Fruit fly (Drosophila melanogaster) whole organism, embryonic: Measurements from ENCODE around the gene fliI.

Source experiments
- Antp ChIP-seq: fragments of 200-800 bp; sonication (Bioruptor generic); optimal IDR thresholded peaks from 3 replicates; lab custom pipeline; 2016; ENCODE audit warnings: missing biosample characterization, missing genetic modification characterization
- Atf-2 ChIP-seq: fragments of 200-800 bp; sonication (Bioruptor generic); optimal IDR thresholded peaks from 2 replicates; lab custom pipeline; 2016; ENCODE audit warnings: missing biosample characterization, missing genetic modification characterization
- BEAF-32 ChIP-seq: fragments of 200-800 bp; sonication (Bioruptor generic); optimal IDR thresholded peaks from 3 replicates; lab custom pipeline; 2017; ENCODE audit warnings: missing biosample characterization, missing genetic modification characterization, mild to moderate bottlenecking, moderate library complexity, missing genetic modification reagents
- BtbVII ChIP-seq: fragments of 200-800 bp; sonication (Bioruptor generic); optimal IDR thresholded peaks from 3 replicates; lab custom pipeline; 2017; ENCODE audit warnings: missing biosample characterization, mild to moderate bottlenecking, missing genetic modification characterization
- C15 ChIP-seq: fragments of 200-800 bp; sonication (Bioruptor generic); IDR thresholded peaks from 3 replicates; pipeline ENCODE4 v1.3.6; 2022; ENCODE audit warnings: missing biosample characterization, missing genetic modification characterization
- CG11723 ChIP-seq: fragments of 200-800 bp; sonication (Bioruptor generic); optimal IDR thresholded peaks from 2 replicates; lab custom pipeline; 2017; ENCODE audit warnings: missing biosample characterization, mild to moderate bottlenecking, missing genetic modification characterization
- CG12769 ChIP-seq: fragments of 200-800 bp; sonication (Bioruptor generic); optimal IDR thresholded peaks from 2 replicates; lab custom pipeline; 2019; ENCODE audit warnings: missing biosample characterization, mild to moderate bottlenecking, missing genetic modification characterization, moderate library complexity
- CG13287 ChIP-seq: fragments of 200-800 bp; sonication (Bioruptor generic); IDR thresholded peaks from 2 replicates; pipeline ENCODE4 v1.3.6; 2022; ENCODE audit warnings: missing biosample characterization, missing genetic modification characterization; ENCODE audit not compliant: partially characterized antibody
- CG13296 ChIP-seq: fragments of 200-800 bp; sonication (Bioruptor generic); optimal IDR thresholded peaks from 3 replicates; lab custom pipeline; 2018; ENCODE audit warnings: missing biosample characterization, mild to moderate bottlenecking, missing genetic modification characterization
- CG13424 ChIP-seq: fragments of 200-800 bp; sonication (Bioruptor generic); optimal IDR thresholded peaks from 2 replicates; lab custom pipeline; 2019; ENCODE audit warnings: missing biosample characterization, mild to moderate bottlenecking, missing genetic modification characterization, moderate library complexity
- CG15696 ChIP-seq: fragments of 200-800 bp; sonication (Bioruptor generic); optimal IDR thresholded peaks from 2 replicates; lab custom pipeline; 2019; ENCODE audit warnings: missing biosample characterization, mild to moderate bottlenecking, missing genetic modification characterization, moderate library complexity
- CG16863 ChIP-seq: fragments of 200-800 bp; sonication (Bioruptor generic); optimal IDR thresholded peaks from 3 replicates; lab custom pipeline; 2016; ENCODE audit warnings: missing biosample characterization, missing genetic modification characterization
- CG17385 ChIP-seq: fragments of 200-800 bp; sonication (Bioruptor generic); optimal IDR thresholded peaks from 3 replicates; lab custom pipeline; 2018; ENCODE audit warnings: missing biosample characterization, mild to moderate bottlenecking, missing genetic modification characterization
- CG32772 ChIP-seq: fragments of 200-800 bp; sonication (Bioruptor generic); IDR thresholded peaks from 2 replicates; pipeline ENCODE4 v1.3.6; 2022; ENCODE audit warnings: missing biosample characterization, missing genetic modification characterization
- CG34422 ChIP-seq: fragments of 200-800 bp; sonication (Bioruptor generic); IDR thresholded peaks from 3 replicates; pipeline ENCODE4 v1.3.6; 2022; ENCODE audit warnings: missing biosample characterization, missing genetic modification characterization
- CG4360 ChIP-seq: fragments of 200-800 bp; sonication (Bioruptor generic); IDR thresholded peaks from 2 replicates; pipeline ENCODE4 v1.3.6; 2022; ENCODE audit warnings: missing biosample characterization, missing genetic modification characterization
- CG4424 ChIP-seq: fragments of 200-800 bp; sonication (Bioruptor generic); optimal IDR thresholded peaks from 3 replicates; lab custom pipeline; 2016; ENCODE audit warnings: missing biosample characterization, missing genetic modification characterization
- CG6254 ChIP-seq: fragments of 200-800 bp; sonication (Bioruptor generic); optimal IDR thresholded peaks from 3 replicates; lab custom pipeline; 2017; ENCODE audit warnings: mild to moderate bottlenecking, missing biosample characterization, missing genetic modification reagents, missing genetic modification characterization
- CG6854 ChIP-seq: fragments of 200-800 bp; sonication (Bioruptor generic); optimal IDR thresholded peaks from 3 replicates; lab custom pipeline; 2017; ENCODE audit warnings: missing biosample characterization, mild to moderate bottlenecking, missing genetic modification characterization
- CG8478 ChIP-seq: fragments of >200 bp; optimal IDR thresholded peaks from 2 replicates; lab custom pipeline; 2018
- CrebB ChIP-seq: fragments of 200-800 bp; sonication (Bioruptor generic); optimal IDR thresholded peaks from 3 replicates; lab custom pipeline; 2018; ENCODE audit warnings: missing biosample characterization, mild to moderate bottlenecking, missing genetic modification characterization
- Dref ChIP-seq: fragments of 200-800 bp; sonication (Bioruptor generic); IDR thresholded peaks from 2 replicates; pipeline ENCODE4 v1.3.6; 2022; ENCODE audit warnings: missing biosample characterization, missing genetic modification characterization
- Drgx ChIP-seq: fragments of 200-800 bp; sonication (Bioruptor generic); IDR thresholded peaks from 2 replicates; pipeline ENCODE4 v1.3.6; 2022; ENCODE audit warnings: missing biosample characterization, missing genetic modification characterization
- Eip74EF ChIP-seq, 2 experiments: fragments of 200-800 bp in 1 of 2; fragments of >200 bp in 1 of 2; sonication (Bioruptor generic) in 1 of 2; optimal IDR thresholded peaks; 2 replicates each; lab custom pipeline; 2017 to 2019; ENCODE audit warnings: missing biosample characterization in 2 of 2, missing genetic modification characterization in 2 of 2, mild to moderate bottlenecking in 1 of 2, moderate library complexity in 1 of 2
- Ets65A ChIP-seq: fragments of 200-800 bp; sonication (Bioruptor generic); peaks from one replicate; lab custom pipeline; 2016; ENCODE audit warnings: missing biosample characterization, missing genetic modification characterization
- Fer3 ChIP-seq: fragments of 200-800 bp; sonication (Bioruptor generic); optimal IDR thresholded peaks from 2 replicates; lab custom pipeline; 2018; ENCODE audit warnings: missing biosample characterization, mild to moderate bottlenecking, missing genetic modification characterization, moderate library complexity
- HLH4C ChIP-seq: fragments of 200-800 bp; sonication (Bioruptor generic); IDR thresholded peaks from 3 replicates; pipeline ENCODE4 v1.3.6; 2022; ENCODE audit warnings: missing biosample characterization, missing genetic modification characterization; ENCODE audit not compliant: partially characterized antibody
- MBD-R2 ChIP-seq: fragments of 200-800 bp; sonication (Bioruptor generic); IDR thresholded peaks from 2 replicates; pipeline ENCODE4 v1.3.6; 2022; ENCODE audit warnings: missing biosample characterization, missing genetic modification characterization
- MESR4 ChIP-seq: fragments of 200-800 bp; sonication (Bioruptor generic); optimal IDR thresholded peaks from 2 replicates; lab custom pipeline; 2018; ENCODE audit warnings: missing biosample characterization, mild to moderate bottlenecking, missing genetic modification characterization, moderate library complexity
- NFAT ChIP-seq: fragments of 200-800 bp; sonication (Bioruptor generic); IDR thresholded peaks from 2 replicates; pipeline ENCODE4 v1.3.6; 2022; ENCODE audit warnings: missing biosample characterization, missing genetic modification characterization
- Poxn ChIP-seq: fragments of 200-800 bp; sonication (Bioruptor generic); IDR thresholded peaks from 2 replicates; pipeline ENCODE4 v1.3.6; 2022; ENCODE audit warnings: missing biosample characterization, missing genetic modification characterization
- Sry-δ ChIP-seq: fragments of 200-800 bp; sonication (Bioruptor generic); optimal IDR thresholded peaks from 2 replicates; lab custom pipeline; 2016; ENCODE audit warnings: missing biosample characterization, missing genetic modification characterization
- YL-1 ChIP-seq: fragments of 200-800 bp; sonication (Bioruptor generic); optimal IDR thresholded peaks from 3 replicates; lab custom pipeline; 2017; ENCODE audit warnings: missing biosample characterization, mild to moderate bottlenecking, missing genetic modification characterization
- crol ChIP-seq: fragments of 200-800 bp; sonication (Bioruptor generic); IDR thresholded peaks from 2 replicates; pipeline ENCODE4 v1.3.6; 2022; ENCODE audit warnings: missing biosample characterization, missing genetic modification characterization
- danr ChIP-seq: fragments of 200-800 bp; sonication (Bioruptor generic); IDR thresholded peaks from 2 replicates; pipeline ENCODE4 v1.3.6; 2022; ENCODE audit warnings: missing biosample characterization, missing genetic modification characterization
- grn ChIP-seq: fragments of 200-800 bp; sonication (Bioruptor generic); optimal IDR thresholded peaks from 3 replicates; lab custom pipeline; 2017; ENCODE audit warnings: missing biosample characterization, missing genetic modification characterization
- h ChIP-seq: fragments of >200 bp; optimal IDR thresholded peaks from 2 replicates; lab custom pipeline; 2017
- ind ChIP-seq: fragments of 200-800 bp; sonication (Bioruptor generic); optimal IDR thresholded peaks from 3 replicates; lab custom pipeline; 2016; ENCODE audit warnings: missing biosample characterization, missing genetic modification characterization
- knrl ChIP-seq: fragments of 200-800 bp; sonication (Bioruptor generic); IDR thresholded peaks from 3 replicates; pipeline ENCODE4 v1.3.6; 2022; ENCODE audit warnings: missing biosample characterization, missing genetic modification characterization; ENCODE audit not compliant: partially characterized antibody
- luna ChIP-seq: fragments of 200-800 bp; sonication (Bioruptor generic); optimal IDR thresholded peaks from 2 replicates; lab custom pipeline; 2016; ENCODE audit warnings: missing biosample characterization, missing genetic modification characterization
- nau ChIP-seq: fragments of 200-800 bp; sonication (Bioruptor generic); optimal IDR thresholded peaks from 3 replicates; lab custom pipeline; 2017; ENCODE audit warnings: missing biosample characterization, mild to moderate bottlenecking, missing genetic modification characterization, missing genetic modification reagents
- nom ChIP-seq: fragments of 200-800 bp; sonication (Bioruptor generic); optimal IDR thresholded peaks from 2 replicates; lab custom pipeline; 2017; ENCODE audit warnings: missing biosample characterization, missing genetic modification characterization, mild to moderate bottlenecking, moderate library complexity, missing genetic modification reagents
- row ChIP-seq: fragments of 200-800 bp; sonication (Bioruptor generic); IDR thresholded peaks from 3 replicates; pipeline ENCODE4 v1.3.6; 2022; ENCODE audit warnings: missing biosample characterization, missing genetic modification characterization
- sens ChIP-seq: fragments of 200-800 bp; sonication (Bioruptor generic); peaks from one replicate; lab custom pipeline; 2016; ENCODE audit warnings: missing biosample characterization, missing genetic modification characterization
- shn ChIP-seq: fragments of 200-800 bp; sonication (Bioruptor generic); optimal IDR thresholded peaks from 3 replicates; lab custom pipeline; 2016; ENCODE audit warnings: missing biosample characterization, missing genetic modification characterization
- slbo ChIP-seq: fragments of 200-800 bp; sonication (Bioruptor generic); IDR thresholded peaks from 2 replicates; pipeline ENCODE4 v1.3.6; 2022; ENCODE audit warnings: missing biosample characterization, missing genetic modification characterization
- slou ChIP-seq: fragments of 200-800 bp; sonication (Bioruptor generic); optimal IDR thresholded peaks from 3 replicates; lab custom pipeline; 2016; ENCODE audit warnings: missing biosample characterization, missing genetic modification characterization
- sqz ChIP-seq: fragments of 200-800 bp; sonication (Bioruptor generic); optimal IDR thresholded peaks from 3 replicates; lab custom pipeline; 2018; ENCODE audit warnings: missing biosample characterization, mild to moderate bottlenecking, missing genetic modification characterization
- trh ChIP-seq: fragments of 200-800 bp; sonication (Bioruptor generic); optimal IDR thresholded peaks from 2 replicates; lab custom pipeline; 2016; ENCODE audit warnings: missing biosample characterization, missing genetic modification characterization
- unc-4 ChIP-seq: fragments of 200-800 bp; sonication (Bioruptor generic); IDR thresholded peaks from 2 replicates; pipeline ENCODE4 v1.3.6; 2022; ENCODE audit warnings: missing biosample characterization, missing genetic modification characterization; ENCODE audit not compliant: partially characterized antibody
- yki ChIP-seq: fragments of >200 bp; optimal IDR thresholded peaks from 3 replicates; lab custom pipeline; 2018
- zf30C ChIP-seq: fragments of 200-800 bp; sonication (Bioruptor generic); optimal IDR thresholded peaks from 3 replicates; lab custom pipeline; 2018; ENCODE audit warnings: missing biosample characterization, mild to moderate bottlenecking, missing genetic modification characterization

fliI gene

DNA sequence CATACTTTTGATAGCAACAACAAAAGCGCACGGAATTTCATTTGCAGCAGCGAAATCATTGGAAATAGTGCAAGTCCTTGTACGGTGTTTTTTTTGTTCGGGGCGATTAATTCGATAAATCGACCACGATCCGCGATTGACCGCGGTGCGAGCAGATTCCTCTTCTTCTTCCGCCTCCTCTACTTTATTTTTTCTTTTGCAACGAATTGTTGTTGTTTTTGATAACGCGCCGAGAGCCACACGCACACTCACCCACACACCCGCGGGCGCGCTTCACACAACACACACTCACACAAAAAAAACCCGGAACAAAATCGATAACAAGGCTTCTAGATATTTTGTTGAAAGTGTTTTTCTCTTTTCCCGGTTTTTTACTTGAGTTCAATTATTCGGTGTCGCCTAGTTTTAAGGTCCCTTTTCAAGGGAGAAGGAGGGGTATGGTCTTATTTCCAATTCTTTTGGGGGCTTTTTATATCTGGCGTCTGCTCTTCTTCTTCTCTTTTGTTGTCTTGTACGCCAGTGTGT, 16.3 kb upstream of the fliI start (continued):
- TF ChIP-seq CG8478: no peak
- no peak for TF ChIP-seq h (lab: Kevin White, UChicago)
- TF ChIP-seq slou (GFP tag; lab: Kevin White, UChicago): no peak
- TF ChIP-seq CG13296 (GFP tag; lab: Kevin White, UChicago): no peak
- TF ChIP-seq knrl (GFP tag; lab: Robert Waterston, UW): no peak
- no peak for TF ChIP-seq CG11723 (GFP tag; lab: Kevin White, UChicago)
- peak; percentile 82 for TF ChIP-seq CG17385 (GFP tag; lab: Kevin White, UChicago)
- TF ChIP-seq nau (GFP tag; lab: Kevin White, UChicago): no peak
- TF ChIP-seq C15 (GFP tag; lab: Robert Waterston, UW): no peak
- TF ChIP-seq danr: no peak
- no peak for TF ChIP-seq grn (GFP tag; lab: Kevin White, UChicago)
- TF ChIP-seq BEAF-32 (GFP tag; lab: Kevin White, UChicago): no peak
- TF ChIP-seq yki: no peak
- TF ChIP-seq CG12769: no peak
- TF ChIP-seq crol: 0 out of 2 replicates have a peak, but pooled peaks have one; percentile 12
- peak; percentile 4 for TF ChIP-seq nom (GFP tag; lab: Kevin White, UChicago)
- no peak for TF ChIP-seq CG13287 (GFP tag; lab: Robert Waterston, UW)
- peak; percentile 21 for TF ChIP-seq sqz (GFP tag; lab: Kevin White, UChicago)
- TF ChIP-seq slbo (GFP tag; lab: Robert Waterston, UW): no peak
- TF ChIP-seq CG15696 (tag; lab: Kevin White, UChicago): no peak
- TF ChIP-seq Ets65A (GFP tag; lab: Kevin White, UChicago): no peak
- TF ChIP-seq CG4424: no peak
- no peak for TF ChIP-seq NFAT
- no peak for TF ChIP-seq Fer3 (tag; lab: Kevin White, UChicago)
- peak; percentile 45 for TF ChIP-seq Dref (GFP tag; lab: Robert Waterston, UW)
- no peak for TF ChIP-seq luna (GFP tag; lab: Kevin White, UChicago)
- no peak for TF ChIP-seq zf30C (GFP tag; lab: Kevin White, UChicago)
- no peak for TF ChIP-seq Poxn
- peak; percentile 79 for TF ChIP-seq CG4360 (GFP tag; lab: Robert Waterston, UW)
- TF ChIP-seq trh (GFP tag; lab: Kevin White, UChicago): no peak
- no peak for TF ChIP-seq BtbVII (GFP tag; lab: Kevin White, UChicago)
- no peak for TF ChIP-seq CG34422 (GFP tag; lab: Robert Waterston, UW)
- TF ChIP-seq YL-1 (GFP tag; lab: Kevin White, UChicago): no peak
- no peak for TF ChIP-seq unc-4 (GFP tag; lab: Robert Waterston, UW)
- no peak for TF ChIP-seq CG6854 (GFP tag; lab: Kevin White, UChicago)

DNA sequence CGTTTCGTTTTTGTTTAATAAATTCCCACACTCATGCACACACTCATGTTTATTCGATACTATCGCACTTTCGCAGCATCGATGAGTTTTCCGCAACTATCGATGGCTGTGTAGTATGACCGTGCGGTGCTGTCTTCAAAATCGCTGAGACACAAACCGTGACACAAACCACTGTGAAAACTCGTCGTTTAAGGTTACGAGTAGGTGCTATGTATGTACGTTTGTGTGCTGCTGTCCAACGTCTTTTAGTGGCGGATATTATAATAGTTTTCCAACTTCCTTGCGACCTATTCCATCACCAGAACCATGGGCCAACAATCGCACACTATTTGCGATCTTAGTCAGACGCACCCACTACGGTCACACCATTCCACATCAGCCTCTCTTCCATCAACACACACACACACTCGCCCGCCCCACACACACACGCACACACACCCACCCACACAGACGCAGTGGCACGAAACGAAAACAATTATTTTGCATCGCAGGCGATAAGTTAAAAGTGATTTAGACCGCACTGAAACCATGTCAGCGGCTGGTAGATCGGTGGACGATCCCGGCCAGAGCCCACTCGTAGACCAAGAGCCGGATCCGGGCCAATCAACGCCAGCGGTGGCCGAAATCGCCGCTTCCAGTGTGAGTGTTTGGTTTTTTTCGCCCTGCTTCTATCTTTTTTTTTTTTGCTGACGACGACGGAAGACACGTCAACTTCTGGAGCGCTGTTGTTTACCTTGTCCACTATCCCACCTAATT, 15.4 kb upstream of the fliI start, which contains the start of the genes Dd and CG1486:
TSS of gene Dd (minus strand) at position 77 of the 756 bp plus-strand sequence.
TSS of gene CG1486 (plus strand) at position 114 of the 756 bp plus-strand sequence.
- TF ChIP-seq CG16863 (peak; percentile 49), MESR4 (GFP tag; lab: Kevin White, UChicago) (peak; percentile 71), Drgx (no peak), ind (GFP tag; lab: Kevin White, UChicago) (no peak), Antp (GFP tag; lab: Kevin White, UChicago) (peak; percentile 6), Sry-δ (GFP tag; lab: Kevin White, UChicago) (peak; percentile 90), Atf-2 (GFP tag; lab: Kevin White, UChicago) (peak; percentile 3), CrebB (no peak), HLH4C (peak; percentile 90), sens (GFP tag; lab: Kevin White, UChicago) (peak; percentile 29), shn (GFP tag; lab: Kevin White, UChicago) (no peak), Eip74EF (GFP tag; optimal IDR thresholded peaks at IDR 0.05; lab: Kevin White, UChicago) (no peak), CG13424 (no peak), CG32772 (GFP tag; lab: Robert Waterston, UW) (no peak), MBD-R2 (GFP tag; lab: Robert Waterston, UW) (peak; percentile 48; the same call in 1 of the 2 replicates), row (peak; percentile 68), CG6254 (GFP tag; lab: Kevin White, UChicago) (no peak)
